Worm (Caenorhabditis elegans) whole organism, midembryonic: ENCODE results near the gene pqn-91.

ENCODE experiments used
- cog-1 ChIP-seq: sonication (generic microtip); optimal IDR thresholded peaks from 2 replicates; lab custom pipeline; 2016; ENCODE audit warnings: missing genetic modification characterization, missing compliant biosample characterization
- flt-1 ChIP-seq: fragments of 200-800 bp; sonication (Bioruptor generic); IDR thresholded peaks from 2 replicates; pipeline ENCODE4 v1.3.6; 2022; ENCODE audit warnings: missing genetic modification characterization, missing compliant biosample characterization
- klf-2 ChIP-seq: fragments of 200-800 bp; sonication (Bioruptor generic); conservative IDR thresholded peaks from 2 replicates; pipeline ENCODE4 v1.3.6; 2022; ENCODE audit warnings: missing genetic modification reagents, missing genetic modification characterization, missing compliant biosample characterization
- med-1 ChIP-seq: sonication (generic microtip); optimal IDR thresholded peaks from 2 replicates; lab custom pipeline; 2017; ENCODE audit warnings: missing genetic modification characterization, mild to moderate bottlenecking, missing compliant biosample characterization, antibody characterized with exemption, missing genetic modification reagents; ENCODE audit not compliant: insufficient read depth
- ztf-29 ChIP-seq: fragments of 200-800 bp; sonication (Bioruptor generic); IDR thresholded peaks from 2 replicates; pipeline ENCODE4 v1.3.6; 2022; ENCODE audit warnings: missing genetic modification reagents, missing genetic modification characterization, missing compliant biosample characterization

DNA sequence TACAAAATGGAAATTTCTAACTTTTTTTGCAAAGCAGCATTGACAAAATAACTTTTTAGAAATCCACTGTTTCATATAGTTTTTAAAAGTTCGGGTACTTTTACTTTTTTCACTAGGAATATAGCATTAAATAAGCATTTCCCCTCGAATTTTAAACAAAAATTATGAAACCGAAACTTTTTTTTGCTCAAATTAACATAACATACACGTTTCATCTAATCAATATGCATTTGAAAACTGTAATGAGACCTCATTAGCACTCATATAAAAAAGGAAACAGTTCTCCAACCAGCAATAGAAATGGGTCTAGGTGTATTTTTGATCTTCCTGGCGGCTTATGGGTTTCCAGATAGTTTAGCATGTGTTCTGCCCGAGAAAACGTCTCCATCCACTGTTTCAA is 2.3 kb downstream of the pqn-91 start, which contains the start of gene Y73F8A.10:
- TF ChIP-seq ztf-29 (GFP tag; lab: Robert Waterston, UW): no peak
- TF ChIP-seq flt-1 (GFP tag; lab: Robert Waterston, UW): no peak
- no peak for TF ChIP-seq cog-1 (tag; lab: Kevin White, UChicago)
- TF ChIP-seq klf-2 (GFP tag; lab: Robert Waterston, UW): no peak
- TF ChIP-seq med-1 (GFP tag; lab: Kevin White, UChicago): no peak
